Worm (Caenorhabditis elegans) whole organism, midembryonic: Measurements from ENCODE around the gene C29E4.17.

Experiments
- T22C8.4 ChIP-seq: fragments of 200-800 bp; sonication (Bioruptor generic); IDR thresholded peaks from 2 replicates; pipeline ENCODE4 v1.3.6; 2022; ENCODE audit warnings: missing genetic modification characterization, missing compliant biosample characterization
- cog-1 ChIP-seq: sonication (generic microtip); optimal IDR thresholded peaks from 2 replicates; lab custom pipeline; 2016; ENCODE audit warnings: missing genetic modification characterization, missing compliant biosample characterization
- flt-1 ChIP-seq: fragments of 200-800 bp; sonication (Bioruptor generic); IDR thresholded peaks from 2 replicates; pipeline ENCODE4 v1.3.6; 2022; ENCODE audit warnings: missing genetic modification characterization, missing compliant biosample characterization
- klf-2 ChIP-seq: fragments of 200-800 bp; sonication (Bioruptor generic); conservative IDR thresholded peaks from 2 replicates; pipeline ENCODE4 v1.3.6; 2022; ENCODE audit warnings: missing genetic modification reagents, missing genetic modification characterization, missing compliant biosample characterization
- med-1 ChIP-seq: sonication (generic microtip); optimal IDR thresholded peaks from 2 replicates; lab custom pipeline; 2017; ENCODE audit warnings: missing genetic modification characterization, mild to moderate bottlenecking, missing compliant biosample characterization, antibody characterized with exemption, missing genetic modification reagents; ENCODE audit not compliant: insufficient read depth
- ref-1 ChIP-seq: fragments of 200-800 bp; sonication (Bioruptor generic); conservative IDR thresholded peaks from 2 replicates; pipeline ENCODE4 v1.3.6; 2022; ENCODE audit warnings: missing genetic modification reagents, missing genetic modification characterization, missing compliant biosample characterization
- tab-1 ChIP-seq: fragments of 200-800 bp; sonication (Bioruptor generic); IDR thresholded peaks from 2 replicates; pipeline ENCODE4 v1.3.6; 2022; ENCODE audit warnings: missing genetic modification characterization, missing compliant biosample characterization
- ztf-23 ChIP-seq: fragments of 200-800 bp; sonication (Bioruptor generic); IDR thresholded peaks from 2 replicates; pipeline ENCODE4 v1.3.6; 2022; ENCODE audit warnings: missing genetic modification reagents, missing genetic modification characterization, missing compliant biosample characterization
- ztf-29 ChIP-seq: fragments of 200-800 bp; sonication (Bioruptor generic); IDR thresholded peaks from 2 replicates; pipeline ENCODE4 v1.3.6; 2022; ENCODE audit warnings: missing genetic modification reagents, missing genetic modification characterization, missing compliant biosample characterization

C29E4.17 gene

ce11 chrIII:7911621-7912020, 10.7 kb upstream of the C29E4.17 start, which contains the start of gene ZK688.7:
Gene ZK688.7, minus strand, starts transcription at chrIII:7911634.
- no peak for TF ChIP-seq cog-1
- TF ChIP-seq klf-2 (GFP tag; lab: Robert Waterston, UW), result no peak
- no peak for TF ChIP-seq T22C8.4 (GFP tag; lab: Robert Waterston, UW)
- TF ChIP-seq flt-1 (GFP tag; lab: Robert Waterston, UW), result no peak
- TF ChIP-seq ztf-23 (GFP tag; lab: Robert Waterston, UW), result no peak
- TF ChIP-seq ztf-29 (GFP tag; lab: Robert Waterston, UW), result no peak
- TF ChIP-seq tab-1 (GFP tag; lab: Robert Waterston, UW), result no peak
- TF ChIP-seq ref-1, result no peak
- no peak for TF ChIP-seq med-1 (GFP tag; lab: Kevin White, UChicago)

- TF ChIP-seq ztf-23 (GFP tag; lab: Robert Waterston, UW) (no peak), flt-1 (GFP tag; lab: Robert Waterston, UW) (no peak), ref-1 (no peak), klf-2 (GFP tag; lab: Robert Waterston, UW) (no peak), ztf-29 (GFP tag; lab: Robert Waterston, UW) (no peak), cog-1 (no peak), T22C8.4 (GFP tag; lab: Robert Waterston, UW) (no peak), med-1 (GFP tag; lab: Kevin White, UChicago) (no peak), tab-1 (GFP tag; lab: Robert Waterston, UW) (no peak)
These were observed 8.8 kb upstream of the C29E4.17 start, which contains the start of gene ZK688.12 for ce11 chrIII:7913488-7913887. Gene ZK688.12, minus strand, starts transcription at chrIII:7913588.

- TF ChIP-seq ref-1, result no peak
- TF ChIP-seq ztf-29 (GFP tag; lab: Robert Waterston, UW), result no peak
- TF ChIP-seq T22C8.4 (GFP tag; lab: Robert Waterston, UW), result no peak
- no peak for TF ChIP-seq ztf-23 (GFP tag; lab: Robert Waterston, UW)
- TF ChIP-seq flt-1 (GFP tag; lab: Robert Waterston, UW), result no peak
- TF ChIP-seq klf-2 (GFP tag; lab: Robert Waterston, UW), result no peak
- no peak for TF ChIP-seq med-1 (GFP tag; lab: Kevin White, UChicago)
- no peak for TF ChIP-seq cog-1
- TF ChIP-seq tab-1 (GFP tag; lab: Robert Waterston, UW), result no peak
These were observed 4.6 kb upstream of the C29E4.17 start, which contains the start of gene gly-3 for ce11 chrIII:7917667-7918066. Gene gly-3, minus strand, starts transcription at chrIII:7917767.

DNA sequence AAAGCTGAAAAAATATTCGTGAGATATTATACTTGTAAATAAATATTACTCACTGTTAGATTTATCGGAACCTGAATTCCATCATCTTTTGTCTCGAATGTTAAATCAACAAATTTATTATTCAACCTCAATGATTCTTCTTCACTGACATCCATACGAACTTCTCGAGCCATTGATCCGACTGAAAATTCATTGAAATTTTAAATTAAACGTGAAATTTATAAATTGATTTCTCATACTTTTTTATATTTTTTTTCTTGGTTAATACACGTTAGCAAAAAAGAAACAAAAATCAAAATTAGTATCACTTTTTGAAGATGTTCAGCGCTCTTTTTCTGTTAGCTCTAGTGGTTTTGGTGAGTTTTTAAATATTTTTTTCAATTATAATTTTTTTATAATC, 2.5 kb upstream of the C29E4.17 start, which contains the start of gene C29E4.14:
Gene C29E4.14, plus strand, starts transcription at position 301 of the 400 bp plus-strand sequence.
- TF ChIP-seq ztf-23 (GFP tag; lab: Robert Waterston, UW) (no peak), tab-1 (GFP tag; lab: Robert Waterston, UW) (no peak), ref-1 (no peak), ztf-29 (GFP tag; lab: Robert Waterston, UW) (no peak), cog-1 (no peak), flt-1 (GFP tag; lab: Robert Waterston, UW) (no peak), T22C8.4 (GFP tag; lab: Robert Waterston, UW) (no peak)

DNA sequence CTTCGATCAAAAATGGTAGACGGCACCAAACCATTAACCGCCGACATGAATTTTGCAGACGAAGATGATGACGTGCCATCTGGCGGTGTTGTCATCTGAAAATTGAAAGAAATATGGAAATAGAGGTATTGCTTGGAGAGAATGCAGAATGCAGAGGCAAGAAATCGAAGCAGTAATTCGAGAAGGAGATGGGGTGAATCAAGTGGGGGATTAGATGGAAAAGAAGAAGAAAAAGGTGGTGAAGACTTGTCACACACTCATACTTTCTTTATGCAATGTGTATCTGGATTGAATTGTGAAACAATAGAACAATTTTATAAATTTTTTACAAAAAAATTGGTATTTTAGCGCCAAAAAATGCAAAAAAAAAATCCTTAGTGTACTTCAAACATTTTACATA, 2.5 kb downstream of the C29E4.17 start, which contains the start of gene tag-250:
Gene tag-250, minus strand, starts transcription at position 101 of the 400 bp plus-strand sequence.
- TF ChIP-seq flt-1 (GFP tag; lab: Robert Waterston, UW) (no peak), klf-2 (GFP tag; lab: Robert Waterston, UW) (no peak), ref-1 (no peak), T22C8.4 (GFP tag; lab: Robert Waterston, UW) (no peak), ztf-23 (GFP tag; lab: Robert Waterston, UW) (no peak), tab-1 (GFP tag; lab: Robert Waterston, UW) (no peak), ztf-29 (GFP tag; lab: Robert Waterston, UW) (no peak), cog-1 (no peak), med-1 (GFP tag; lab: Kevin White, UChicago) (no peak)

DNA sequence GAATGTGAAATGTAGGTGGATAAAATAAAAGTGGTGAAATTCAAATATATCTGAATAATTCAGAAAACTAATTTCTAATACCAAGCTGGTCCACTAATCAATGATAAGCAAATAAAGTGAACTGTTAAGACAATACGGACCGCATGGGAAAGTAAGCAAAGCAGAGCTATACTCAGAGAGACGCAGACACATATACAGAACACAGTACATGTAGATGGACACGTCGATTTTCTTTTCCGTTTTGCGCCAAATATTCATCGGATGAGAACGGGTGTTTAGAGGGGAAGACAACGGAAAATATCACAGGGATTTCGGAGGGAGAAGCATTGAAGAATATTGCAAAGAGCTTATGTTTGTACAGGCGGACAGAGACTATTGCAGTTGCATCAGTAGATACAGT, 3.7 kb downstream of the C29E4.17 start:
- TF ChIP-seq med-1 (GFP tag; lab: Kevin White, UChicago) (no peak), tab-1 (GFP tag; lab: Robert Waterston, UW) (no peak), klf-2 (GFP tag; lab: Robert Waterston, UW) (no peak), flt-1 (GFP tag; lab: Robert Waterston, UW) (no peak), ztf-29 (GFP tag; lab: Robert Waterston, UW) (no peak), cog-1 (no peak), ztf-23 (GFP tag; lab: Robert Waterston, UW) (no peak), ref-1 (no peak), T22C8.4 (GFP tag; lab: Robert Waterston, UW) (no peak)

- TF ChIP-seq T22C8.4 (GFP tag; lab: Robert Waterston, UW) (no peak), ztf-23 (GFP tag; lab: Robert Waterston, UW) (no peak), ztf-29 (GFP tag; lab: Robert Waterston, UW) (no peak), tab-1 (GFP tag; lab: Robert Waterston, UW) (no peak), cog-1 (no peak), klf-2 (GFP tag; lab: Robert Waterston, UW) (no peak), med-1 (GFP tag; lab: Kevin White, UChicago) (no peak), flt-1 (GFP tag; lab: Robert Waterston, UW) (no peak)
These were observed 6.3 kb downstream of the C29E4.17 start, which contains the start of the genes C29E4.13 and npp-15 for ce11 chrIII:7928549-7929129. Gene C29E4.13, minus strand, starts transcription at chrIII:7928717. Gene npp-15, plus strand, starts transcription at chrIII:7929043.

ce11 chrIII:7933235-7933634, 10.9 kb downstream of the C29E4.17 start, which contains the start of gene ran-2:
Gene ran-2, plus strand, starts transcription at chrIII:7933535.
- TF ChIP-seq ztf-23 (GFP tag; lab: Robert Waterston, UW), result no peak
- no peak for TF ChIP-seq ztf-29 (GFP tag; lab: Robert Waterston, UW)
- no peak for TF ChIP-seq flt-1 (GFP tag; lab: Robert Waterston, UW)
- TF ChIP-seq ref-1, result no peak
- TF ChIP-seq cog-1, result no peak
- no peak for TF ChIP-seq T22C8.4 (GFP tag; lab: Robert Waterston, UW)
- no peak for TF ChIP-seq klf-2 (GFP tag; lab: Robert Waterston, UW)
- TF ChIP-seq tab-1 (GFP tag; lab: Robert Waterston, UW), result no peak
- no peak for TF ChIP-seq med-1 (GFP tag; lab: Kevin White, UChicago)

ce11 chrIII:7937548-7937947, 15.2 kb downstream of the C29E4.17 start, which contains the start of gene C29E4.10:
Gene C29E4.10, plus strand, starts transcription at chrIII:7937848.
- TF ChIP-seq ztf-29 (GFP tag; lab: Robert Waterston, UW) (no peak), ztf-23 (GFP tag; lab: Robert Waterston, UW) (no peak), ref-1 (no peak), tab-1 (GFP tag; lab: Robert Waterston, UW) (no peak), T22C8.4 (GFP tag; lab: Robert Waterston, UW) (no peak), flt-1 (GFP tag; lab: Robert Waterston, UW) (no peak), med-1 (GFP tag; lab: Kevin White, UChicago) (no peak), klf-2 (GFP tag; lab: Robert Waterston, UW) (no peak), cog-1 (no peak)
